Worm (Caenorhabditis elegans) whole organism, young adult: ENCODE data around the gene sfa-1.
"Not testable (repeated sequence)": the region's sequence is repeated elsewhere in the genome, so short reads cannot be mapped to it uniquely, and the experiment has no call there.

Experiments used
- F22D6.2 ChIP-seq: sonication (generic microtip); optimal IDR thresholded peaks from 2 replicates; lab custom pipeline; 2016; ENCODE audit warnings: mild to moderate bottlenecking, missing genetic modification characterization, missing compliant biosample characterization
- F49E8.2 ChIP-seq: sonication (generic microtip); optimal IDR thresholded peaks from 3 replicates; lab custom pipeline; 2017; ENCODE audit warnings: missing genetic modification characterization, mild to moderate bottlenecking, missing compliant biosample characterization, antibody characterized with exemption, moderate library complexity; ENCODE audit not compliant: insufficient read depth
- attf-3 ChIP-seq: fragments of 200-800 bp; sonication (Bioruptor generic); conservative IDR thresholded peaks from 2 replicates; pipeline ENCODE4 v1.3.6; 2022; ENCODE audit warnings: missing genetic modification reagents, missing genetic modification characterization, missing compliant biosample characterization
- chd-7 ChIP-seq: sonication (generic microtip); optimal IDR thresholded peaks from 2 replicates; lab custom pipeline; 2016; ENCODE audit warnings: mild to moderate bottlenecking, missing genetic modification characterization, moderate library complexity, missing compliant biosample characterization
- efl-1 ChIP-seq: fragments of 150-350 bp; optimal IDR thresholded peaks from 2 replicates; lab custom pipeline; 2014; ENCODE audit warnings: missing biosample characterization, missing genetic modification reagents, missing genetic modification characterization
- ekl-4 ChIP-seq: fragments of 200-800 bp; sonication (Bioruptor generic); IDR thresholded peaks from 2 replicates; pipeline ENCODE4 v1.3.6; 2022; ENCODE audit warnings: missing genetic modification reagents, missing genetic modification characterization, missing compliant biosample characterization
- hmg-1.2 ChIP-seq: fragments of 200-800 bp; sonication (Bioruptor generic); IDR thresholded peaks from 2 replicates; pipeline ENCODE4 v1.3.6; 2022; ENCODE audit warnings: missing genetic modification reagents, missing genetic modification characterization, missing compliant biosample characterization
- snpc-4 ChIP-seq, 5 experiments: fragments of 150-350 bp in 1 of 5; sonication (generic microtip) in 4 of 5; optimal IDR thresholded peaks; 2 replicates each; lab custom pipeline; 2014 to 2018; ENCODE audit warnings: missing genetic modification characterization in 5 of 5, missing biosample characterization in 3 of 5, antibody characterized with exemption in 2 of 5, mild to moderate bottlenecking in 2 of 5, missing compliant biosample characterization in 2 of 5, missing genotype in 2 of 5, moderate library complexity in 2 of 5, missing genetic modification reagents in 1 of 5
- tbx-9 ChIP-seq: sonication (generic microtip); optimal IDR thresholded peaks from 2 replicates; lab custom pipeline; 2016; ENCODE audit warnings: borderline replicate concordance, missing genetic modification characterization, inconsistent platforms, missing compliant biosample characterization
- unc-130 ChIP-seq: sonication (generic microtip); optimal IDR thresholded peaks from 2 replicates; lab custom pipeline; 2016; ENCODE audit warnings: missing genetic modification reagents, missing genetic modification characterization, missing compliant biosample characterization
- ztf-28 ChIP-seq: fragments of 200-800 bp; sonication (Bioruptor generic); IDR thresholded peaks from 2 replicates; pipeline ENCODE4 v1.3.6; 2022; ENCODE audit warnings: missing genetic modification reagents, missing genetic modification characterization, missing compliant biosample characterization

DNA sequence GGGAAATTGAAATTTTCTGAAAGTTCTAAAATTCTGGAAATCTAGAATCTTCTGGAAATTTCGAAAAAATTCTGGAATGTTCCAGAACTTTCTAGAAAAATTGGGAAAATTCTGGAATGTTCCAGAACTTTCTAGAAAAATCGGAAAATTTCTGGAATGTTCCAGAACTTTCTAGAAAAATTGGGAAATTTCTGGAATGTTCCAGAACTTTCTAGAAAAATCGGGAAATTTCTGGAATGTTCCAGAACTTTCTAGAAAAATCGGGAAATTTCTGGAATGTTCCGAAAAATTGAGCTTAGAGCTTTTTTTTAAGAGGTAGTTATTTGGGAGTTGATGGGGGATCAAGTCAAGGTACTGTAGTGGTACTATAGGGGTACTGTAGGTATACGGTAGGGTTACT, 30.9 kb upstream of the sfa-1 start:
- not testable (repeated sequence) for TF ChIP-seq hmg-1.2; ztf-28 (GFP tag; lab: Robert Waterston, UW); unc-130 (GFP tag; lab: Kevin White, UChicago); F49E8.2 (tag; lab: Kevin White, UChicago); F22D6.2; snpc-4 (GFP tag; optimal IDR thresholded peaks at IDR 0.05; lab: Kevin White, UChicago); snpc-4 (tag; optimal IDR thresholded peaks at IDR 0.05; lab: Kevin White, UChicago); tbx-9 (tag; lab: Kevin White, UChicago); efl-1 (GFP tag; lab: Kevin White, UChicago); attf-3; ekl-4; chd-7
